Worm (Caenorhabditis elegans): ENCODE measurements around the gene C08B6.11.

DNA sequence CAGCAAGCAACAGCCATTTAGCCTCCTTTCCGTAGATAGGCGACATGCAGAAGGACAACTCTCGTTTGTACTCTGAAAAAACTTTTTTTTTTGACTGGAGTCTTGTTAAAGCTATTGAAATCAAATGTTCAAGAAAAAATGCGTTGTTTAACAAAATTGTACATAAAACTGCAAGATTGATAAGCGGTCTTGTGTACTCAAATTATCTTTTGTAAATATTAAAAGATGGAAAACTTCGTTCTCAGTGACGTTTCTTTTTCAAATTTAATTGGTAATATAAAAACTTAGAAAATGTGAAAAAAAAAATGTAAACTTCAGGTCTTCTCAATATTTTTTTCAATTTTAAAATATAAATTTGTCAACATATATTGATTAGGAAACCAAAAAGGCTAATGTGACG lies 3.7 kb downstream of the C08B6.11 start:
- TF ChIP-seq aly-2 (tag; optimal IDR thresholded peaks at IDR 0.05): no peak
- no peak for TF ChIP-seq lin-11 (tag; optimal IDR thresholded peaks at IDR 0.05)
- no peak for TF ChIP-seq lsy-2 (tag; optimal IDR thresholded peaks at IDR 0.05)
- TF ChIP-seq nhr-11 (tag; optimal IDR thresholded peaks at IDR 0.05): no peak
- no peak for TF ChIP-seq R02D3.7 (tag; optimal IDR thresholded peaks at IDR 0.05)
- no peak for TF ChIP-seq ceh-82 (tag; optimal IDR thresholded peaks at IDR 0.05)
- no peak for TF ChIP-seq ztf-4 (tag; optimal IDR thresholded peaks at IDR 0.05)
